Fruit fly (Drosophila melanogaster) whole organism, embryonic: ENCODE measurements around the gene dbr.

Source experiments
- CG10274 ChIP-seq: fragments of 200-800 bp; sonication (Bioruptor generic); optimal IDR thresholded peaks from 3 replicates; lab custom pipeline; 2017; ENCODE audit warnings: missing biosample characterization, mild to moderate bottlenecking, missing genetic modification characterization
- CG11504 ChIP-seq: fragments of 200-800 bp; sonication (Bioruptor generic); optimal IDR thresholded peaks from 3 replicates; lab custom pipeline; 2019; ENCODE audit warnings: missing biosample characterization, mild to moderate bottlenecking, missing genetic modification characterization, moderate library complexity
- CG1233 ChIP-seq: fragments of 200-800 bp; sonication (Bioruptor generic); optimal IDR thresholded peaks from 4 replicates; lab custom pipeline; 2018; ENCODE audit warnings: missing biosample characterization, mild to moderate bottlenecking, missing genetic modification characterization
- CG12942 ChIP-seq: fragments of 200-800 bp; sonication (Bioruptor generic); optimal IDR thresholded peaks from 3 replicates; lab custom pipeline; 2016; ENCODE audit warnings: missing biosample characterization, missing genetic modification characterization
- CG13287 ChIP-seq: fragments of 200-800 bp; sonication (Bioruptor generic); IDR thresholded peaks from 2 replicates; pipeline ENCODE4 v1.3.6; 2022; ENCODE audit warnings: missing biosample characterization, missing genetic modification characterization; ENCODE audit not compliant: partially characterized antibody
- CG16813 ChIP-seq: fragments of 200-800 bp; sonication (Bioruptor generic); IDR thresholded peaks from 3 replicates; pipeline ENCODE4 v1.3.6; 2022; ENCODE audit warnings: missing biosample characterization, missing genetic modification characterization; ENCODE audit not compliant: partially characterized antibody
- CG17186 ChIP-seq: fragments of 200-800 bp; sonication (Bioruptor generic); optimal IDR thresholded peaks from 3 replicates; lab custom pipeline; 2017; ENCODE audit warnings: missing biosample characterization, missing genetic modification reagents, missing genetic modification characterization
- CG17912 ChIP-seq: fragments of 200-800 bp; sonication (Bioruptor generic); optimal IDR thresholded peaks from 2 replicates; lab custom pipeline; 2018; ENCODE audit warnings: missing biosample characterization, mild to moderate bottlenecking, missing genetic modification characterization
- CG2129 ChIP-seq: fragments of 200-800 bp; sonication (Bioruptor generic); IDR thresholded peaks from 2 replicates; pipeline ENCODE4 v1.3.6; 2022; ENCODE audit warnings: missing biosample characterization, missing genetic modification characterization; ENCODE audit not compliant: partially characterized antibody
- CG3163 ChIP-seq: fragments of 200-800 bp; sonication (Bioruptor generic); optimal IDR thresholded peaks from 3 replicates; lab custom pipeline; 2016; ENCODE audit warnings: missing biosample characterization, missing genetic modification characterization
- CG33557 ChIP-seq: fragments of 200-800 bp; sonication (Bioruptor generic); optimal IDR thresholded peaks from 2 replicates; lab custom pipeline; 2019; ENCODE audit warnings: missing biosample characterization, mild to moderate bottlenecking, missing genetic modification characterization, moderate library complexity
- CG3407 ChIP-seq: fragments of 200-800 bp; sonication (Bioruptor generic); optimal IDR thresholded peaks from 2 replicates; lab custom pipeline; 2018; ENCODE audit warnings: missing biosample characterization, mild to moderate bottlenecking, missing genetic modification characterization
- CG4282 ChIP-seq: fragments of 200-800 bp; sonication (Bioruptor generic); optimal IDR thresholded peaks from 2 replicates; lab custom pipeline; 2016; ENCODE audit warnings: missing biosample characterization, missing genetic modification characterization
- CG43689 ChIP-seq: fragments of 200-800 bp; sonication (Bioruptor generic); IDR thresholded peaks from 2 replicates; pipeline ENCODE4 v1.3.6; 2022; ENCODE audit warnings: missing biosample characterization, missing genetic modification characterization
- CG6765 ChIP-seq: fragments of 200-800 bp; sonication (Bioruptor generic); optimal IDR thresholded peaks from 3 replicates; lab custom pipeline; 2017; ENCODE audit warnings: missing biosample characterization, mild to moderate bottlenecking, missing genetic modification characterization
- CG6854 ChIP-seq: fragments of 200-800 bp; sonication (Bioruptor generic); optimal IDR thresholded peaks from 3 replicates; lab custom pipeline; 2017; ENCODE audit warnings: missing biosample characterization, mild to moderate bottlenecking, missing genetic modification characterization
- CG7271 ChIP-seq: fragments of 200-800 bp; sonication (Bioruptor generic); optimal IDR thresholded peaks from 2 replicates; lab custom pipeline; 2018; ENCODE audit warnings: missing biosample characterization, mild to moderate bottlenecking, missing genetic modification characterization, moderate library complexity
- CG7745 ChIP-seq: fragments of 200-800 bp; sonication (Bioruptor generic); optimal IDR thresholded peaks from 2 replicates; lab custom pipeline; 2018; ENCODE audit warnings: missing biosample characterization, mild to moderate bottlenecking, missing genetic modification characterization, moderate library complexity
- CG7839 ChIP-seq: fragments of 200-800 bp; sonication (Bioruptor generic); optimal IDR thresholded peaks from 3 replicates; lab custom pipeline; 2018; ENCODE audit warnings: missing biosample characterization, mild to moderate bottlenecking, missing genetic modification characterization, moderate library complexity
- CG8944 ChIP-seq: fragments of 200-800 bp; sonication (Bioruptor generic); optimal IDR thresholded peaks from 3 replicates; lab custom pipeline; 2016; ENCODE audit warnings: missing biosample characterization, missing genetic modification characterization
- CrebB ChIP-seq: fragments of 200-800 bp; sonication (Bioruptor generic); optimal IDR thresholded peaks from 3 replicates; lab custom pipeline; 2018; ENCODE audit warnings: missing biosample characterization, mild to moderate bottlenecking, missing genetic modification characterization
- Dbx ChIP-seq: fragments of 200-800 bp; sonication (Bioruptor generic); IDR thresholded peaks from 3 replicates; pipeline ENCODE4 v1.3.6; 2022; ENCODE audit warnings: missing biosample characterization, missing genetic modification characterization
- Dip3 ChIP-seq: fragments of 200-800 bp; sonication (Bioruptor generic); optimal IDR thresholded peaks from 3 replicates; lab custom pipeline; 2016; ENCODE audit warnings: missing biosample characterization, missing genetic modification characterization
- GATAe ChIP-seq: fragments of 200-800 bp; sonication (Bioruptor generic); conservative IDR thresholded peaks from 2 replicates; pipeline ENCODE4 v1.3.6; 2022; ENCODE audit warnings: missing biosample characterization, missing genetic modification characterization
- H2.0 ChIP-seq: fragments of 200-800 bp; sonication (Bioruptor generic); IDR thresholded peaks from 2 replicates; pipeline ENCODE4 v1.3.6; 2022; ENCODE audit warnings: missing biosample characterization, missing genetic modification characterization
- HLH4C ChIP-seq: fragments of 200-800 bp; sonication (Bioruptor generic); IDR thresholded peaks from 3 replicates; pipeline ENCODE4 v1.3.6; 2022; ENCODE audit warnings: missing biosample characterization, missing genetic modification characterization; ENCODE audit not compliant: partially characterized antibody
- Hsf ChIP-seq: fragments of 200-800 bp; sonication (Bioruptor generic); optimal IDR thresholded peaks from 3 replicates; lab custom pipeline; 2016; ENCODE audit warnings: missing biosample characterization, missing genetic modification characterization
- Lim3 ChIP-seq: fragments of 200-800 bp; sonication (Bioruptor generic); IDR thresholded peaks from 2 replicates; pipeline ENCODE4 v1.3.6; 2022; ENCODE audit warnings: missing biosample characterization, missing genetic modification characterization
- Nf-YB ChIP-seq: fragments of 200-800 bp; sonication (Bioruptor generic); optimal IDR thresholded peaks from 3 replicates; lab custom pipeline; 2019; ENCODE audit warnings: missing biosample characterization, mild to moderate bottlenecking, missing genetic modification characterization, moderate library complexity
- Pdp1 ChIP-seq, 2 experiments: fragments of 200-800 bp; sonication (Bioruptor generic); optimal IDR thresholded peaks; 3 replicates each; lab custom pipeline; 2016; ENCODE audit warnings: missing biosample characterization in 2 of 2, missing genetic modification characterization in 2 of 2, mild to moderate bottlenecking in 1 of 2, moderate library complexity in 1 of 2
- Poxn ChIP-seq: fragments of 200-800 bp; sonication (Bioruptor generic); IDR thresholded peaks from 2 replicates; pipeline ENCODE4 v1.3.6; 2022; ENCODE audit warnings: missing biosample characterization, missing genetic modification characterization
- Tbp ChIP-seq: fragments of >200 bp; optimal IDR thresholded peaks from 2 replicates; lab custom pipeline; 2018; ENCODE audit warnings: missing biosample characterization, missing genetic modification characterization
- chinmo ChIP-seq: fragments of 200-800 bp; sonication (Bioruptor generic); IDR thresholded peaks from 4 replicates; pipeline ENCODE4 v1.3.6; 2022; ENCODE audit warnings: missing biosample characterization, missing genetic modification characterization; ENCODE audit not compliant: partially characterized antibody
- chm ChIP-seq: fragments of 200-800 bp; sonication (Bioruptor generic); IDR thresholded peaks from 2 replicates; pipeline ENCODE4 v1.3.6; 2022; ENCODE audit warnings: missing biosample characterization, missing genetic modification characterization
- ci ChIP-seq: fragments of 200-800 bp; sonication (Bioruptor generic); IDR thresholded peaks from 3 replicates; pipeline ENCODE4 v1.3.6; 2022; ENCODE audit warnings: missing biosample characterization, missing genetic modification characterization
- cwo ChIP-seq: fragments of 200-800 bp; sonication (Bioruptor generic); optimal IDR thresholded peaks from 3 replicates; lab custom pipeline; 2017; ENCODE audit warnings: missing biosample characterization, missing genetic modification characterization, mild to moderate bottlenecking, moderate library complexity, missing genetic modification reagents
- dan ChIP-seq: fragments of 200-800 bp; sonication (Bioruptor generic); IDR thresholded peaks from 2 replicates; pipeline ENCODE4 v1.3.6; 2022; ENCODE audit warnings: missing biosample characterization, missing genetic modification characterization
- dm ChIP-seq: fragments of 200-800 bp; sonication (Bioruptor generic); optimal IDR thresholded peaks from 3 replicates; lab custom pipeline; 2016; ENCODE audit warnings: missing biosample characterization, missing genetic modification characterization
- fd102C ChIP-seq: fragments of 200-800 bp; sonication (Bioruptor generic); optimal IDR thresholded peaks from 2 replicates; lab custom pipeline; 2018; ENCODE audit warnings: missing biosample characterization, mild to moderate bottlenecking, missing genetic modification characterization, moderate library complexity
- ham ChIP-seq: fragments of 200-800 bp; sonication (Bioruptor generic); IDR thresholded peaks from 2 replicates; pipeline ENCODE4 v1.3.6; 2022; ENCODE audit warnings: missing biosample characterization, missing genetic modification characterization
- inv ChIP-seq: fragments of 200-800 bp; sonication (Bioruptor generic); IDR thresholded peaks from 2 replicates; pipeline ENCODE4 v1.3.6; 2022; ENCODE audit warnings: missing biosample characterization, missing genetic modification characterization; ENCODE audit not compliant: partially characterized antibody
- mirr ChIP-seq: fragments of 200-800 bp; sonication (Bioruptor generic); optimal IDR thresholded peaks from 3 replicates; lab custom pipeline; 2018; ENCODE audit warnings: missing biosample characterization, mild to moderate bottlenecking, missing genetic modification characterization
- row ChIP-seq: fragments of 200-800 bp; sonication (Bioruptor generic); IDR thresholded peaks from 3 replicates; pipeline ENCODE4 v1.3.6; 2022; ENCODE audit warnings: missing biosample characterization, missing genetic modification characterization
- schlank ChIP-seq: fragments of 200-800 bp; sonication (Bioruptor generic); optimal IDR thresholded peaks from 2 replicates; lab custom pipeline; 2018; ENCODE audit warnings: missing biosample characterization, mild to moderate bottlenecking, missing genetic modification characterization
- ssp ChIP-seq: fragments of 200-800 bp; sonication (Bioruptor generic); IDR thresholded peaks from 2 replicates; pipeline ENCODE4 v1.3.6; 2022; ENCODE audit warnings: missing biosample characterization, missing genetic modification characterization
- tna ChIP-seq: fragments of 200-800 bp; sonication (Bioruptor generic); IDR thresholded peaks from 2 replicates; pipeline ENCODE4 v1.3.6; 2022; ENCODE audit warnings: missing biosample characterization, missing genetic modification characterization; ENCODE audit not compliant: partially characterized antibody
- toy ChIP-seq: fragments of 200-800 bp; sonication (Bioruptor generic); IDR thresholded peaks from 2 replicates; pipeline ENCODE4 v1.3.6; 2022; ENCODE audit warnings: missing biosample characterization, missing genetic modification characterization
- trem ChIP-seq: fragments of 200-800 bp; optimal IDR thresholded peaks from 3 replicates; lab custom pipeline; 2019; ENCODE audit warnings: missing biosample characterization, mild to moderate bottlenecking, missing genetic modification characterization, moderate library complexity

Gene dbr

dm6 chr2L:66369-67278 is at the start of gene dbr (continued):
- TF ChIP-seq ci (GFP tag; lab: Robert Waterston, UW) (peak; percentile 65; the same call in 2 of the 3 replicates), Tbp (no peak), schlank (no peak), Poxn (GFP tag; lab: Robert Waterston, UW) (no peak), Lim3 (GFP tag; lab: Robert Waterston, UW) (no peak), CG17912 (GFP tag; lab: Kevin White, UChicago) (peak; percentile 50), trem (tag; lab: Kevin White, UChicago) (no peak), inv (GFP tag; lab: Robert Waterston, UW) (no peak), CG33557 (GFP tag; lab: Kevin White, UChicago) (peak; percentile 20), Hsf (no peak), Dbx (peak; percentile 35; the same call in 1 of the 3 replicates), chm (no peak), mirr (GFP tag; lab: Kevin White, UChicago) (peak; percentile 81), cwo (GFP tag; lab: Kevin White, UChicago) (no peak), Pdp1 (GFP tag; optimal IDR thresholded peaks at IDR 0.05; lab: Kevin White, UChicago) (peak in 1 of 2 experiments; percentile 92), CG7839 (tag; lab: Kevin White, UChicago) (no peak), CG1233 (no peak), chinmo (GFP tag; lab: Robert Waterston, UW) (peak; percentile 89), CG11504 (tag; lab: Kevin White, UChicago) (peak; percentile 57), CG7271 (tag; lab: Kevin White, UChicago) (no peak), row (peak; percentile 15; the same call in 1 of the 3 replicates), HLH4C (GFP tag; lab: Robert Waterston, UW) (no peak), dm (GFP tag; lab: Kevin White, UChicago) (no peak), CG7745 (no peak), Dip3 (GFP tag; lab: Kevin White, UChicago) (no peak), dan (GFP tag; lab: Robert Waterston, UW) (no peak), CG2129 (GFP tag; lab: Robert Waterston, UW) (no peak), CG4282 (no peak), CG6854 (GFP tag; lab: Kevin White, UChicago) (no peak), GATAe (no peak), CG3407 (GFP tag; lab: Kevin White, UChicago) (no peak), CG10274 (GFP tag; lab: Kevin White, UChicago) (no peak), Nf-YB (GFP tag; lab: Kevin White, UChicago) (no peak), CG12942 (GFP tag; lab: Kevin White, UChicago) (no peak), CG13287 (peak; percentile 39), ssp (no peak), CG8944 (GFP tag; lab: Kevin White, UChicago) (no peak), CrebB (tag; lab: Kevin White, UChicago) (peak; percentile 36), CG43689 (GFP tag; lab: Robert Waterston, UW) (no peak), CG16813 (GFP tag; lab: Robert Waterston, UW) (no peak), CG17186 (no peak), H2.0 (GFP tag; lab: Robert Waterston, UW) (no peak), CG6765 (peak; percentile 33), toy (GFP tag; lab: Robert Waterston, UW) (no peak), fd102C (GFP tag; lab: Kevin White, UChicago) (no peak), tna (GFP tag; lab: Robert Waterston, UW) (no peak), CG3163 (GFP tag; lab: Kevin White, UChicago) (peak; percentile 52), ham (GFP tag; lab: Robert Waterston, UW) (no peak)
